Worm (Caenorhabditis elegans) whole organism, L4 larva: ENCODE data around the gene eif-2D.

ENCODE experiments used
- ZK546.5 ChIP-seq, 2 experiments: sonication (generic microtip); optimal IDR thresholded peaks; 2 replicates each; lab custom pipeline; 2017; ENCODE audit warnings: missing biosample characterization in 2 of 2, missing genetic modification characterization in 2 of 2
- dpl-1 ChIP-seq: fragments of 150-350 bp; optimal IDR thresholded peaks from 2 replicates; lab custom pipeline; 2014; ENCODE audit warnings: missing biosample characterization, missing genetic modification reagents, missing genetic modification characterization
- fkh-10 ChIP-seq: fragments of 150-350 bp; optimal IDR thresholded peaks from 2 replicates; lab custom pipeline; 2014; ENCODE audit warnings: missing biosample characterization, missing genetic modification reagents, missing genetic modification characterization
- hlh-30 ChIP-seq: sonication (generic microtip); optimal IDR thresholded peaks from 2 replicates; lab custom pipeline; 2017; ENCODE audit warnings: antibody characterized with exemption, mild to moderate bottlenecking, missing genetic modification characterization, missing compliant biosample characterization; ENCODE audit not compliant: insufficient read depth
- jun-1 ChIP-seq: fragments of 150-350 bp; optimal IDR thresholded peaks from 2 replicates; lab custom pipeline; 2014; ENCODE audit warnings: missing biosample characterization, missing genetic modification reagents, missing genetic modification characterization
- lin-13 ChIP-seq: fragments of 150-350 bp; optimal IDR thresholded peaks from 2 replicates; lab custom pipeline; 2014; ENCODE audit warnings: missing biosample characterization, missing genetic modification reagents, missing genetic modification characterization
- lsy-2 ChIP-seq, 2 experiments: fragments of 150-350 bp in 1 of 2; sonication (generic microtip) in 1 of 2; optimal IDR thresholded peaks; 2 replicates each; lab custom pipeline; 2014 to 2017; ENCODE audit warnings: missing biosample characterization in 2 of 2, missing genetic modification characterization in 2 of 2
- nhr-10 ChIP-seq: fragments of 150-350 bp; optimal IDR thresholded peaks from 2 replicates; lab custom pipeline; 2014; ENCODE audit warnings: missing biosample characterization, missing genetic modification characterization
- nhr-111 ChIP-seq: fragments of 200-800 bp; sonication (Bioruptor generic); optimal IDR thresholded peaks from 2 replicates; lab custom pipeline; 2018; ENCODE audit warnings: mild to moderate bottlenecking, missing genetic modification characterization, missing compliant biosample characterization
- pqm-1 ChIP-seq: sonication (generic microtip); optimal IDR thresholded peaks from 2 replicates; lab custom pipeline; 2017; ENCODE audit warnings: missing biosample characterization, missing genetic modification characterization
- unc-130 ChIP-seq: sonication (generic microtip); optimal IDR thresholded peaks from 2 replicates; lab custom pipeline; 2016; ENCODE audit warnings: missing genetic modification reagents, missing genetic modification characterization, missing compliant biosample characterization
- unc-62 ChIP-seq, 3 experiments: fragments of 150-350 bp in 1 of 3; sonication (generic microtip); optimal IDR thresholded peaks in 2 of 3; peaks in 1 of 3; 1 replicate in 1 of 3; 2 replicates in 2 of 3; lab custom pipeline; 2014 to 2017; ENCODE audit warnings: missing biosample characterization in 3 of 3, missing genetic modification characterization in 3 of 3, missing genetic modification reagents in 3 of 3, missing genotype in 1 of 3
- zag-1 ChIP-seq: fragments of 150-350 bp; optimal IDR thresholded peaks from 2 replicates; lab custom pipeline; 2014; ENCODE audit warnings: missing biosample characterization, missing genetic modification characterization

DNA sequence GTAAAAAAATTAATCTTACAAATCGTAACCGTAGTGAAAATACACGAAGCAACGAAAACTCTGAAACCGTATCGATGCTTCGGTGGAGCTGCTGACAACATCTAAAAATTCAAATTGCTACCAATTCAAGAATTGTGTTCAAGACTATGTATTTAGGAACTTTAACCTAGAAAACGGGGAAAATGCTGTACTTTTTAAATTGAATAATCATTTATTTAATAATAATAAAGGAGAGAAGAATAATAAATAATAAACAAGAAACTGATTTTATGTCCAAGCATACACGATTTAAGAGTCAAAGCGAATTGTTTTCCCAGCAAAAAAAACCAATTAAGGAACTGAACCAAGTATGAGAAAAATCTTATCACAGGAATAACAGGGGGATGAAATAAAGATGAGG, 21.9 kb upstream of the eif-2D start, which contains the start of gene C25H3.17:
- no peak for TF ChIP-seq nhr-10 (tag; lab: Kevin White, UChicago)
- TF ChIP-seq pqm-1 (tag; lab: Kevin White, UChicago), result no peak
- TF ChIP-seq unc-62 (GFP tag; optimal IDR thresholded peaks at IDR 0.05 in 1 of 2; lab: Kevin White, UChicago), result no peak
- no peak for TF ChIP-seq unc-62 (tag; optimal IDR thresholded peaks at IDR 0.05; lab: Kevin White, UChicago)
- TF ChIP-seq nhr-111, result no peak
- no peak for TF ChIP-seq lsy-2 (tag; optimal IDR thresholded peaks at IDR 0.05; lab: Kevin White, UChicago)
- no peak for TF ChIP-seq lin-13
- no peak for TF ChIP-seq dpl-1
- TF ChIP-seq ZK546.5 (tag; optimal IDR thresholded peaks at IDR 0.05; lab: Kevin White, UChicago), result no peak
- no peak for TF ChIP-seq fkh-10 (GFP tag; lab: Kevin White, UChicago)
- no peak for TF ChIP-seq hlh-30 (tag; lab: Kevin White, UChicago)
- TF ChIP-seq jun-1, result no peak
- no peak for TF ChIP-seq zag-1 (tag; lab: Kevin White, UChicago)
- no peak for TF ChIP-seq unc-130 (GFP tag; lab: Kevin White, UChicago)
